Worm (Caenorhabditis elegans) whole organism, L4 larva: ENCODE measurements around the gene W03B1.9.
"Not testable (repeated sequence)": the region's sequence is repeated elsewhere in the genome, so short reads cannot be mapped to it uniquely, and the experiment has no call there.

Experiments used
- D1046.2 ChIP-seq: fragments of 200-800 bp; sonication (Bioruptor generic); IDR thresholded peaks from 2 replicates; pipeline ENCODE4 v1.3.6; 2022; ENCODE audit warnings: missing genetic modification characterization, missing compliant biosample characterization
- F26F4.8 ChIP-seq: fragments of 200-800 bp; sonication (Bioruptor generic); conservative IDR thresholded peaks from 2 replicates; pipeline ENCODE4 v1.3.6; 2022; ENCODE audit warnings: missing genetic modification characterization, missing compliant biosample characterization
- F44E2.7 ChIP-seq: fragments of 200-800 bp; sonication (Bioruptor generic); IDR thresholded peaks from 2 replicates; pipeline ENCODE4 v2.1.2; 2022; ENCODE audit warnings: missing genetic modification characterization, missing compliant biosample characterization
- F49E8.2 ChIP-seq: sonication (generic microtip); optimal IDR thresholded peaks from 2 replicates; lab custom pipeline; 2016; ENCODE audit warnings: missing compliant biosample characterization, mild to moderate bottlenecking, missing genetic modification characterization, borderline replicate concordance
- R02D3.7 ChIP-seq: fragments of 150-350 bp; sonication (generic microtip); optimal IDR thresholded peaks from 3 replicates; lab custom pipeline; 2014; ENCODE audit warnings: missing biosample characterization, missing genetic modification characterization
- Y48G9A.11 ChIP-seq: fragments of 200-800 bp; sonication (Bioruptor generic); IDR thresholded peaks from 2 replicates; pipeline ENCODE4 v1.3.6; 2022; ENCODE audit warnings: missing genetic modification reagents, missing genetic modification characterization, missing compliant biosample characterization
- Y5F2A.4 ChIP-seq: fragments of 200-800 bp; sonication (Bioruptor generic); optimal IDR thresholded peaks from 2 replicates; lab custom pipeline; 2018; ENCODE audit warnings: mild to moderate bottlenecking, missing genetic modification characterization, missing compliant biosample characterization
- ama-1 ChIP-seq: fragments of 150-350 bp; optimal IDR thresholded peaks from 2 replicates; lab custom pipeline; 2014; ENCODE audit warnings: inconsistent platforms, mixed read lengths
- arid-1 ChIP-seq: fragments of 200-800 bp; sonication (Bioruptor generic); conservative IDR thresholded peaks from 2 replicates; pipeline ENCODE4 v1.3.6; 2022; ENCODE audit warnings: missing genetic modification reagents, missing genetic modification characterization, missing compliant biosample characterization
- ceh-28 ChIP-seq: fragments of 150-350 bp; optimal IDR thresholded peaks from 2 replicates; lab custom pipeline; 2014; ENCODE audit warnings: missing biosample characterization, missing genetic modification reagents, missing genetic modification characterization
- ceh-32 ChIP-seq: sonication (generic microtip); optimal IDR thresholded peaks from 2 replicates; lab custom pipeline; 2016; ENCODE audit warnings: mild to moderate bottlenecking, missing genetic modification characterization, missing compliant biosample characterization; ENCODE audit not compliant: poor library complexity
- ceh-44 ChIP-seq: fragments of 200-800 bp; sonication (Bioruptor generic); IDR thresholded peaks from 2 replicates; pipeline ENCODE4 v1.3.6; 2022; ENCODE audit warnings: missing genetic modification reagents, missing genetic modification characterization, missing compliant biosample characterization
- ceh-62 ChIP-seq: sonication (generic microtip); optimal IDR thresholded peaks from 2 replicates; lab custom pipeline; 2017; ENCODE audit warnings: missing biosample characterization, missing genetic modification characterization
- ctbp-1 ChIP-seq: fragments of 200-800 bp; sonication (Bioruptor generic); IDR thresholded peaks from 2 replicates; pipeline ENCODE4 v1.3.6; 2022; ENCODE audit warnings: missing genetic modification reagents, missing genetic modification characterization, missing compliant biosample characterization
- daf-16 ChIP-seq, 3 experiments: sonication (generic microtip); optimal IDR thresholded peaks; 2 replicates each; lab custom pipeline; 2016 to 2017; ENCODE audit warnings: missing genetic modification characterization in 3 of 3, missing genetic modification reagents in 3 of 3, mild to moderate bottlenecking in 2 of 3, missing compliant biosample characterization in 2 of 3, missing biosample characterization in 1 of 3, moderate library complexity in 1 of 3
- daf-19 ChIP-seq: fragments of 200-800 bp; sonication (Bioruptor generic); conservative IDR thresholded peaks from 2 replicates; pipeline ENCODE4 v1.3.6; 2022; ENCODE audit warnings: missing genetic modification characterization, missing compliant biosample characterization
- dmd-6 ChIP-seq: fragments of 200-800 bp; sonication (Bioruptor generic); IDR thresholded peaks from 2 replicates; pipeline ENCODE4 v1.3.6; 2022; ENCODE audit warnings: missing genetic modification reagents, missing genetic modification characterization, missing compliant biosample characterization
- dmd-8 ChIP-seq: fragments of 200-800 bp; sonication (Bioruptor generic); IDR thresholded peaks from 2 replicates; pipeline ENCODE4 v1.3.6; 2022; ENCODE audit warnings: missing genetic modification characterization, missing compliant biosample characterization
- duxl-1 ChIP-seq: sonication (generic microtip); optimal IDR thresholded peaks from 2 replicates; lab custom pipeline; 2016; ENCODE audit warnings: mild to moderate bottlenecking, missing genetic modification characterization, moderate library complexity, missing compliant biosample characterization; ENCODE audit not compliant: poor library complexity
- egl-43 ChIP-seq: fragments of 200-800 bp; sonication (Bioruptor generic); IDR thresholded peaks from 2 replicates; pipeline ENCODE4 v1.3.6; 2022; ENCODE audit warnings: missing genetic modification reagents, missing genetic modification characterization, missing compliant biosample characterization
- hif-1 ChIP-seq, 2 experiments: sonication (generic microtip); optimal IDR thresholded peaks; 2 replicates each; lab custom pipeline; 2016 to 2017; ENCODE audit warnings: missing compliant biosample characterization in 2 of 2, missing genetic modification characterization in 2 of 2, missing genetic modification reagents in 2 of 2, missing genotype in 2 of 2, mild to moderate bottlenecking in 1 of 2
- hmg-1.1 ChIP-seq: fragments of 200-800 bp; sonication (Bioruptor generic); IDR thresholded peaks from 2 replicates; pipeline ENCODE4 v1.3.6; 2022; ENCODE audit warnings: missing genetic modification reagents, missing genetic modification characterization, missing compliant biosample characterization
- lim-7 ChIP-seq: fragments of 200-800 bp; sonication (Bioruptor generic); IDR thresholded peaks from 2 replicates; pipeline ENCODE4 v1.3.6; 2022; ENCODE audit warnings: missing genetic modification characterization, missing compliant biosample characterization
- lin-1 ChIP-seq: fragments of 200-800 bp; sonication (Bioruptor generic); IDR thresholded peaks from 2 replicates; pipeline ENCODE4 v1.3.6; 2022; ENCODE audit warnings: missing genetic modification reagents, missing genetic modification characterization, missing compliant biosample characterization
- lin-38 ChIP-seq: fragments of 200-800 bp; sonication (Bioruptor generic); IDR thresholded peaks from 2 replicates; pipeline ENCODE4 v1.3.6; 2022; ENCODE audit warnings: missing genetic modification reagents, missing genetic modification characterization, missing compliant biosample characterization
- madf-5 ChIP-seq, 2 experiments: fragments of 200-800 bp; sonication (Bioruptor generic); IDR thresholded peaks; 2 replicates each; pipeline ENCODE4 v1.3.6; 2022; ENCODE audit warnings: missing compliant biosample characterization in 2 of 2, missing genetic modification characterization in 2 of 2
- mdl-1 ChIP-seq, 2 experiments: fragments of 150-350 bp in 1 of 2; sonication (generic microtip) in 1 of 2; optimal IDR thresholded peaks; 2 replicates each; lab custom pipeline; 2014 to 2017; ENCODE audit warnings: missing biosample characterization in 2 of 2, missing genetic modification characterization in 2 of 2
- mdt-29 ChIP-seq: fragments of 200-800 bp; sonication (Bioruptor generic); IDR thresholded peaks from 2 replicates; pipeline ENCODE4 v1.3.6; 2022; ENCODE audit warnings: missing genetic modification reagents, missing genetic modification characterization, missing compliant biosample characterization
- mes-2 ChIP-seq: sonication (generic microtip); optimal IDR thresholded peaks from 2 replicates; lab custom pipeline; 2016; ENCODE audit warnings: missing genotype, mild to moderate bottlenecking, missing genetic modification characterization, missing compliant biosample characterization; ENCODE audit not compliant: poor library complexity, severe bottlenecking
- mxl-2 ChIP-seq: fragments of 200-800 bp; sonication (Bioruptor generic); conservative IDR thresholded peaks from 2 replicates; pipeline ENCODE4 v1.3.6; 2022; ENCODE audit warnings: missing genetic modification reagents, missing genetic modification characterization, missing compliant biosample characterization
- nhr-41 ChIP-seq: fragments of 200-800 bp; sonication (Bioruptor generic); IDR thresholded peaks from 2 replicates; pipeline ENCODE4 v1.3.6; 2022; ENCODE audit warnings: missing genetic modification reagents, missing genetic modification characterization, missing compliant biosample characterization
- nhr-42 ChIP-seq: fragments of 200-800 bp; sonication (Bioruptor generic); IDR thresholded peaks from 2 replicates; pipeline ENCODE4 v1.3.6; 2022; ENCODE audit warnings: missing genetic modification characterization, missing compliant biosample characterization
- nhr-76 ChIP-seq: fragments of 150-350 bp; optimal IDR thresholded peaks from 2 replicates; lab custom pipeline; 2014; ENCODE audit warnings: missing biosample characterization, missing genetic modification characterization
- pha-4 ChIP-seq, 2 experiments: fragments of 150-350 bp in 1 of 2; fragments of 200-800 bp in 1 of 2; sonication (Bioruptor generic) in 1 of 2; IDR thresholded peaks in 1 of 2; optimal IDR thresholded peaks in 1 of 2; 2 replicates each; pipeline versions ENCODE4 v1.3.6 to Lab custom; 2014 to 2022; ENCODE audit warnings: missing genetic modification characterization in 2 of 2, missing genetic modification reagents in 2 of 2, missing biosample characterization in 1 of 2, missing compliant biosample characterization in 1 of 2
- sdz-12 ChIP-seq: fragments of 200-800 bp; sonication (Bioruptor generic); optimal IDR thresholded peaks from 2 replicates; lab custom pipeline; 2018; ENCODE audit warnings: mild to moderate bottlenecking, missing genetic modification characterization, missing compliant biosample characterization
- set-16 ChIP-seq: fragments of 200-800 bp; sonication (Bioruptor generic); IDR thresholded peaks from 2 replicates; pipeline ENCODE4 v1.3.6; 2022; ENCODE audit warnings: missing genetic modification reagents, missing genetic modification characterization, missing compliant biosample characterization
- snpc-1.2 ChIP-seq: fragments of 200-800 bp; sonication (Bioruptor generic); IDR thresholded peaks from 2 replicates; pipeline ENCODE4 v1.3.6; 2022; ENCODE audit warnings: missing genetic modification reagents, missing genetic modification characterization, missing compliant biosample characterization
- snpc-4 ChIP-seq: fragments of 150-350 bp; optimal IDR thresholded peaks from 2 replicates; lab custom pipeline; 2014; ENCODE audit warnings: missing biosample characterization, missing genetic modification characterization
- tag-97 ChIP-seq: fragments of 200-800 bp; sonication (Bioruptor generic); IDR thresholded peaks from 2 replicates; pipeline ENCODE4 v1.3.6; 2022; ENCODE audit warnings: missing genetic modification characterization, missing compliant biosample characterization
- unc-130 ChIP-seq: sonication (generic microtip); optimal IDR thresholded peaks from 2 replicates; lab custom pipeline; 2016; ENCODE audit warnings: missing genetic modification reagents, missing genetic modification characterization, missing compliant biosample characterization
- zfp-3 ChIP-seq: fragments of 200-800 bp; sonication (Bioruptor generic); conservative IDR thresholded peaks from 2 replicates; pipeline ENCODE4 v1.3.6; 2022; ENCODE audit warnings: missing genetic modification reagents, missing genetic modification characterization, missing compliant biosample characterization
- ztf-11 ChIP-seq: fragments of 150-350 bp; optimal IDR thresholded peaks from 2 replicates; lab custom pipeline; 2014; ENCODE audit warnings: missing biosample characterization, missing genetic modification characterization
- ztf-7 ChIP-seq: fragments of 150-350 bp; optimal IDR thresholded peaks from 2 replicates; lab custom pipeline; 2014; ENCODE audit warnings: missing biosample characterization, missing genetic modification characterization

Gene W03B1.9

ce11 chrIV:4390438-4390894 is 33.7 kb upstream of the W03B1.9 start, which contains the start of the genes rpl-7A and set-21 (continued):
- TF ChIP-seq nhr-42 (GFP tag; lab: Robert Waterston, UW) (peak; percentile 97), daf-16 (GFP tag; optimal IDR thresholded peaks at IDR 0.05; lab: Kevin White, UChicago) (peak; percentile 17 to 77), daf-16 (tag; optimal IDR thresholded peaks at IDR 0.05; lab: Kevin White, UChicago) (peak; percentile 45), mdl-1 (tag; optimal IDR thresholded peaks at IDR 0.05; lab: Kevin White, UChicago) (peak in 1 of 2 experiments; percentile 68), hif-1 (tag; optimal IDR thresholded peaks at IDR 0.05; lab: Kevin White, UChicago) (peak; percentile 63 to 90), tag-97 (GFP tag; lab: Robert Waterston, UW) (0 out of 2 replicates have a peak, but pooled peaks have one; percentile 26), ama-1 (lab: Kevin White, UChicago) (no peak), lin-38 (GFP tag; lab: Robert Waterston, UW) (peak; percentile 100), F26F4.8 (GFP tag; lab: Robert Waterston, UW) (no peak), ztf-11 (tag; lab: Kevin White, UChicago) (no peak), ztf-7 (tag; lab: Kevin White, UChicago) (no peak), ceh-28 (tag; lab: Kevin White, UChicago) (no peak), dmd-6 (GFP tag; lab: Robert Waterston, UW) (peak; percentile 97), sdz-12 (GFP tag; lab: Kevin White, UChicago) (peak; percentile 53), mes-2 (peak; percentile 97), F44E2.7 (GFP tag; lab: Robert Waterston, UW) (0 out of 2 replicates have a peak, but pooled peaks have one; percentile 77), nhr-76 (tag; lab: Kevin White, UChicago) (no peak), ceh-32 (tag; lab: Kevin White, UChicago) (peak; percentile 10), D1046.2 (GFP tag; lab: Robert Waterston, UW) (peak; percentile 95), ceh-62 (tag; lab: Kevin White, UChicago) (no peak), R02D3.7 (tag; lab: Kevin White, UChicago) (no peak), snpc-4 (no peak), hmg-1.1 (GFP tag; lab: Robert Waterston, UW) (peak; percentile 98), duxl-1 (tag; lab: Kevin White, UChicago) (peak; percentile 94), lin-1 (GFP tag; lab: Robert Waterston, UW) (peak; percentile 95), nhr-41 (GFP tag; lab: Robert Waterston, UW) (peak; percentile 94)

ce11 chrIV:4389427-4389826 is 32.6 kb upstream of the W03B1.9 start:
- TF ChIP-seq set-16 (peak; percentile 91), F44E2.7 (GFP tag; lab: Robert Waterston, UW) (0 out of 2 replicates have a peak, but pooled peaks have one; percentile 3)

ce11 chrIV:4388854-4389253 is 32.1 kb upstream of the W03B1.9 start:
- peak; percentile 85 for TF ChIP-seq F49E8.2 (tag; lab: Kevin White, UChicago)
- peak; percentile 28 for TF ChIP-seq ama-1 (lab: Kevin White, UChicago)
- peak; percentile 54; the same call in 1 of the 2 replicates for TF ChIP-seq ctbp-1
- TF ChIP-seq unc-130 (GFP tag; lab: Kevin White, UChicago), result peak; percentile 19
- 0 out of 2 replicates have a peak, but pooled peaks have one; percentile 43 for TF ChIP-seq nhr-42 (GFP tag; lab: Robert Waterston, UW)
- TF ChIP-seq zfp-3 (GFP tag; lab: Robert Waterston, UW), result peak; percentile 48; the same call in 1 of the 2 replicates
- peak; percentile 87 for TF ChIP-seq lin-38 (GFP tag; lab: Robert Waterston, UW)
- peak; percentile 40 for TF ChIP-seq duxl-1 (tag; lab: Kevin White, UChicago)
- peak; percentile 38; the same call in 1 of the 2 replicates for TF ChIP-seq ceh-44 (GFP tag; lab: Robert Waterston, UW)
- peak; percentile 77; the same call in 1 of the 2 replicates for TF ChIP-seq dmd-8 (GFP tag; lab: Robert Waterston, UW)
- 0 out of 2 replicates have a peak, but pooled peaks have one; percentile 46 for TF ChIP-seq lim-7 (GFP tag; lab: Robert Waterston, UW)
- TF ChIP-seq mxl-2, result 0 out of 2 replicates have a peak, but pooled peaks have one; percentile 30
- peak; percentile 40; the same call in 1 of the 2 replicates for TF ChIP-seq mdt-29 (GFP tag; lab: Robert Waterston, UW)
- TF ChIP-seq madf-5 (GFP tag; IDR thresholded peaks at IDR 0.05; lab: Robert Waterston, UW), result 0 out of 4 replicates have a peak, but pooled peaks of 1 of the 2 experiments have one; percentile 60
- peak; percentile 57 for TF ChIP-seq pha-4 (GFP tag; IDR thresholded peaks at IDR 0.05; lab: Robert Waterston, UW)
- not testable (repeated sequence) for TF ChIP-seq pha-4 (tag; optimal IDR thresholded peaks at IDR 0.05; lab: Kevin White, UChicago)
- peak; percentile 60; the same call in 1 of the 2 replicates for TF ChIP-seq arid-1
- peak; percentile 3 for TF ChIP-seq Y5F2A.4 (GFP tag; lab: Kevin White, UChicago)
- TF ChIP-seq Y48G9A.11 (GFP tag; lab: Robert Waterston, UW), result peak; percentile 79
- peak; percentile 24 for TF ChIP-seq mes-2
- peak; percentile 77; the same call in 1 of the 2 replicates for TF ChIP-seq daf-19 (GFP tag; lab: Robert Waterston, UW)
- TF ChIP-seq snpc-1.2 (GFP tag; lab: Robert Waterston, UW), result peak; percentile 90
- TF ChIP-seq egl-43 (GFP tag; lab: Robert Waterston, UW), result peak; percentile 5; the same call in 1 of the 2 replicates
- peak; percentile 13; the same call in 1 of the 2 replicates for TF ChIP-seq dmd-6 (GFP tag; lab: Robert Waterston, UW)
- TF ChIP-seq, all 104 proteins: peak for 23; not testable (repeated sequence) for 81
